Fruit fly (Drosophila melanogaster) whole organism, adult: ENCODE data around the gene Muc18B.

Source experiments
- CG12768 ChIP-seq: fragments of 200-800 bp; sonication (Bioruptor generic); optimal IDR thresholded peaks from 2 replicates; lab custom pipeline; 2017; ENCODE audit warnings: missing biosample characterization, missing genetic modification characterization, mild to moderate bottlenecking, moderate library complexity, missing genetic modification reagents
- CG14711 ChIP-seq: fragments of 200-800 bp; sonication (Bioruptor generic); optimal IDR thresholded peaks from 2 replicates; lab custom pipeline; 2018; ENCODE audit warnings: missing biosample characterization, mild to moderate bottlenecking, missing genetic modification characterization, moderate library complexity
- CG1620 ChIP-seq: fragments of 200-800 bp; sonication (Bioruptor generic); optimal IDR thresholded peaks from 2 replicates; lab custom pipeline; 2016; ENCODE audit warnings: missing biosample characterization, missing genetic modification characterization
- CG33017 ChIP-seq: fragments of 200-800 bp; sonication (Bioruptor generic); optimal IDR thresholded peaks from 2 replicates; lab custom pipeline; 2018; ENCODE audit warnings: missing biosample characterization, mild to moderate bottlenecking, missing genetic modification characterization, moderate library complexity
- CG5204 ChIP-seq: fragments of 200-800 bp; sonication (Bioruptor generic); optimal IDR thresholded peaks from 2 replicates; lab custom pipeline; 2016; ENCODE audit warnings: missing biosample characterization, missing genetic modification characterization
- Clk ChIP-seq: fragments of 200-800 bp; sonication (Bioruptor generic); optimal IDR thresholded peaks from 2 replicates; lab custom pipeline; 2017; ENCODE audit warnings: missing biosample characterization, missing genetic modification characterization
- Hr96 ChIP-seq: fragments of 200-800 bp; sonication (Bioruptor generic); optimal IDR thresholded peaks from 2 replicates; lab custom pipeline; 2016; ENCODE audit warnings: missing biosample characterization, missing genetic modification characterization
- cnc ChIP-seq, 2 experiments: fragments of >200 bp; optimal IDR thresholded peaks; 2 replicates each; lab custom pipeline; 2017
- kay ChIP-seq: fragments of 200-800 bp; sonication (Bioruptor generic); peaks from one replicate; lab custom pipeline; 2016; ENCODE audit warnings: missing biosample characterization, missing genetic modification characterization, borderline replicate concordance

dm6 chrX:19172955-19173354 lies 42.4 kb upstream of the Muc18B start:
- TF ChIP-seq Hr96 (GFP tag; lab: Kevin White, UChicago) (no peak), Clk (no peak), CG5204 (GFP tag; lab: Kevin White, UChicago) (no peak), CG14711 (tag; lab: Kevin White, UChicago) (no peak), cnc (optimal IDR thresholded peaks at IDR 0.05; lab: Kevin White, UChicago) (no peak), kay (GFP tag; lab: Kevin White, UChicago) (no peak), CG1620 (no peak), CG33017 (tag; lab: Kevin White, UChicago) (no peak), CG12768 (GFP tag; lab: Kevin White, UChicago) (no peak)
